Fruit fly (Drosophila melanogaster) whole organism, prepupa: ENCODE results near the gene CG3149.

Source experiments
- Blimp-1 ChIP-seq: fragments of 200-800 bp; sonication (Bioruptor generic); optimal IDR thresholded peaks from 3 replicates; lab custom pipeline; 2017; ENCODE audit warnings: missing biosample characterization, missing genetic modification characterization, mild to moderate bottlenecking, moderate library complexity, missing genetic modification reagents
- CG11762 ChIP-seq: fragments of 200-800 bp; sonication (Bioruptor generic); optimal IDR thresholded peaks from 3 replicates; lab custom pipeline; 2016; ENCODE audit warnings: missing biosample characterization, missing genetic modification characterization; ENCODE audit not compliant: insufficient read depth
- CG11902 ChIP-seq: fragments of 200-800 bp; sonication (Bioruptor generic); optimal IDR thresholded peaks from 3 replicates; lab custom pipeline; 2016; ENCODE audit warnings: missing biosample characterization, missing genetic modification characterization
- CG3032 ChIP-seq: fragments of 200-800 bp; optimal IDR thresholded peaks from 2 replicates; lab custom pipeline; 2019; ENCODE audit warnings: missing biosample characterization, mild to moderate bottlenecking, missing genetic modification characterization, moderate library complexity
- CG31627 ChIP-seq: fragments of 200-800 bp; sonication (Bioruptor generic); optimal IDR thresholded peaks from 3 replicates; lab custom pipeline; 2016; ENCODE audit warnings: missing biosample characterization, missing genetic modification characterization
- CG4318 ChIP-seq: fragments of 200-800 bp; sonication (Bioruptor generic); optimal IDR thresholded peaks from 3 replicates; lab custom pipeline; 2017; ENCODE audit warnings: missing biosample characterization, mild to moderate bottlenecking, missing genetic modification characterization
- CG6163 ChIP-seq: fragments of 200-800 bp; sonication (Bioruptor generic); IDR thresholded peaks from 3 replicates; pipeline ENCODE4 v1.3.6; 2022; ENCODE audit warnings: missing biosample characterization, missing genetic modification characterization
- CG6276 ChIP-seq: fragments of 200-800 bp; sonication (Bioruptor generic); optimal IDR thresholded peaks from 2 replicates; lab custom pipeline; 2017; ENCODE audit warnings: missing biosample characterization, mild to moderate bottlenecking, missing genetic modification characterization
- CG6792 ChIP-seq: fragments of 200-800 bp; sonication (Bioruptor generic); optimal IDR thresholded peaks from 3 replicates; lab custom pipeline; 2016; ENCODE audit warnings: missing biosample characterization, missing genetic modification characterization
- CG6808 ChIP-seq: fragments of 200-800 bp; sonication (Bioruptor generic); optimal IDR thresholded peaks from 3 replicates; lab custom pipeline; 2017; ENCODE audit warnings: missing biosample characterization, missing genetic modification characterization, mild to moderate bottlenecking, moderate library complexity, missing genetic modification reagents
- CG7368 ChIP-seq: fragments of 200-800 bp; sonication (Bioruptor generic); optimal IDR thresholded peaks from 3 replicates; lab custom pipeline; 2016; ENCODE audit warnings: missing biosample characterization, missing genetic modification characterization
- Eip78C ChIP-seq: fragments of 200-800 bp; sonication (Bioruptor generic); peaks from one replicate; lab custom pipeline; 2016; ENCODE audit warnings: missing biosample characterization, missing genetic modification characterization
- Eip93F ChIP-seq: fragments of 200-800 bp; sonication (Bioruptor generic); optimal IDR thresholded peaks from 2 replicates; lab custom pipeline; 2016; ENCODE audit warnings: missing biosample characterization, mild to moderate bottlenecking, missing genetic modification characterization
- Ets21C ChIP-seq: fragments of 200-800 bp; sonication (Bioruptor generic); optimal IDR thresholded peaks from 3 replicates; lab custom pipeline; 2016; ENCODE audit warnings: missing biosample characterization, missing genetic modification characterization
- Ets96B ChIP-seq: fragments of 200-800 bp; optimal IDR thresholded peaks from 2 replicates; lab custom pipeline; 2019; ENCODE audit warnings: missing biosample characterization, mild to moderate bottlenecking, missing genetic modification characterization, moderate library complexity
- Gug ChIP-seq: fragments of 200-800 bp; sonication (Bioruptor generic); IDR thresholded peaks from 2 replicates; pipeline ENCODE4 v1.3.6; 2022; ENCODE audit warnings: missing biosample characterization, missing genetic modification characterization
- Hr38 ChIP-seq: sonication (Bioruptor generic); optimal IDR thresholded peaks from 2 replicates; lab custom pipeline; 2016; ENCODE audit warnings: missing biosample characterization, missing genetic modification characterization
- Hr39 ChIP-seq: fragments of 200-800 bp; sonication (Bioruptor generic); optimal IDR thresholded peaks from 2 replicates; lab custom pipeline; 2016; ENCODE audit warnings: missing biosample characterization, missing genetic modification characterization
- Met ChIP-seq: fragments of 200-800 bp; sonication (Bioruptor generic); optimal IDR thresholded peaks from 3 replicates; lab custom pipeline; 2016; ENCODE audit warnings: missing biosample characterization, missing genetic modification characterization
- OdsH ChIP-seq: fragments of 200-800 bp; sonication (Bioruptor generic); optimal IDR thresholded peaks from 3 replicates; lab custom pipeline; 2016; ENCODE audit warnings: missing biosample characterization, missing genetic modification characterization
- Smox ChIP-seq: fragments of 200-800 bp; sonication (Bioruptor generic); optimal IDR thresholded peaks from 3 replicates; lab custom pipeline; 2016; ENCODE audit warnings: missing biosample characterization, missing genetic modification characterization
- Sox102F ChIP-seq: fragments of 200-800 bp; sonication (Bioruptor generic); optimal IDR thresholded peaks from 2 replicates; lab custom pipeline; 2016; ENCODE audit warnings: missing biosample characterization, mild to moderate bottlenecking, missing genetic modification characterization
- Sox14 ChIP-seq: fragments of 200-800 bp; sonication (Bioruptor generic); optimal IDR thresholded peaks from 3 replicates; lab custom pipeline; 2016; ENCODE audit warnings: missing biosample characterization, missing genetic modification characterization
- achi ChIP-seq: fragments of 200-800 bp; sonication (Bioruptor generic); optimal IDR thresholded peaks from 3 replicates; lab custom pipeline; 2016; ENCODE audit warnings: missing biosample characterization, missing genetic modification characterization
- dac ChIP-seq: fragments of 200-800 bp; sonication (Bioruptor generic); optimal IDR thresholded peaks from 2 replicates; lab custom pipeline; 2017; ENCODE audit warnings: missing biosample characterization, mild to moderate bottlenecking, missing genetic modification characterization
- esn ChIP-seq: fragments of 200-800 bp; sonication (Bioruptor generic); optimal IDR thresholded peaks from 2 replicates; lab custom pipeline; 2016; ENCODE audit warnings: missing biosample characterization, mild to moderate bottlenecking, missing genetic modification characterization, moderate library complexity
- fd59A ChIP-seq: fragments of 200-800 bp; sonication (Bioruptor generic); optimal IDR thresholded peaks from 2 replicates; lab custom pipeline; 2017; ENCODE audit warnings: missing biosample characterization, mild to moderate bottlenecking, missing genetic modification characterization, missing genetic modification reagents
- fd85E ChIP-seq: fragments of 200-800 bp; sonication (Bioruptor generic); optimal IDR thresholded peaks from 3 replicates; lab custom pipeline; 2016; ENCODE audit warnings: missing biosample characterization, missing genetic modification characterization
- fkh ChIP-seq: fragments of 200-800 bp; sonication (Bioruptor generic); optimal IDR thresholded peaks from 3 replicates; lab custom pipeline; 2017; ENCODE audit warnings: missing biosample characterization, mild to moderate bottlenecking, missing genetic modification characterization, moderate library complexity
- net ChIP-seq: fragments of 200-800 bp; sonication (Bioruptor generic); optimal IDR thresholded peaks from 3 replicates; lab custom pipeline; 2016; ENCODE audit warnings: missing biosample characterization, missing genetic modification characterization
- salr ChIP-seq, 2 experiments: fragments of 200-800 bp; sonication (Bioruptor generic); optimal IDR thresholded peaks; 3 replicates each; lab custom pipeline; 2016 to 2018; ENCODE audit warnings: missing biosample characterization in 2 of 2, missing genetic modification characterization in 2 of 2, mild to moderate bottlenecking in 1 of 2
- ss ChIP-seq, 2 experiments: fragments of 200-800 bp; sonication (Bioruptor generic); optimal IDR thresholded peaks; 2 replicates in 1 of 2; 3 replicates in 1 of 2; lab custom pipeline; 2017 to 2018; ENCODE audit warnings: mild to moderate bottlenecking in 2 of 2, missing biosample characterization in 2 of 2, missing genetic modification characterization in 2 of 2, moderate library complexity in 1 of 2
- svp ChIP-seq: fragments of 200-800 bp; sonication (Bioruptor generic); peaks from one replicate; lab custom pipeline; 2016; ENCODE audit warnings: missing biosample characterization, missing genetic modification characterization
- topi ChIP-seq: fragments of 200-800 bp; sonication (Bioruptor generic); optimal IDR thresholded peaks from 3 replicates; lab custom pipeline; 2016; ENCODE audit warnings: missing biosample characterization, missing genetic modification characterization
- vri ChIP-seq: fragments of 200-800 bp; sonication (Bioruptor generic); optimal IDR thresholded peaks from 3 replicates; lab custom pipeline; 2016; ENCODE audit warnings: missing biosample characterization, mild to moderate bottlenecking, missing genetic modification characterization

Gene CG3149

dm6 chrX:5671537-5672029 lies 23.4 kb downstream of the CG3149 start, which contains the start of gene Rab18 (continued):
- TF ChIP-seq CG11902 (GFP tag; lab: Kevin White, UChicago) (no peak), OdsH (GFP tag; lab: Kevin White, UChicago) (no peak), fd59A (GFP tag; lab: Kevin White, UChicago) (no peak), Met (GFP tag; lab: Kevin White, UChicago) (no peak), vri (GFP tag; lab: Kevin White, UChicago) (no peak), Sox14 (GFP tag; lab: Kevin White, UChicago) (peak; percentile 18), Hr39 (GFP tag; lab: Kevin White, UChicago) (peak; percentile 33), topi (GFP tag; lab: Kevin White, UChicago) (peak; percentile 2), Smox (GFP tag; lab: Kevin White, UChicago) (no peak), Eip93F (GFP tag; lab: Kevin White, UChicago) (no peak), CG4318 (no peak), Hr38 (no peak), CG6276 (no peak), achi (no peak), Sox102F (GFP tag; lab: Kevin White, UChicago) (no peak), CG7368 (no peak), CG3032 (tag; lab: Kevin White, UChicago) (peak; percentile 6)

- TF ChIP-seq Smox (GFP tag; lab: Kevin White, UChicago) = no peak
- TF ChIP-seq salr (GFP tag; optimal IDR thresholded peaks at IDR 0.05; lab: Kevin White, UChicago) = no peak
- TF ChIP-seq CG6792 (GFP tag; lab: Kevin White, UChicago) = no peak
- no peak for TF ChIP-seq Ets21C (GFP tag; lab: Kevin White, UChicago)
- peak; percentile 27 for TF ChIP-seq vri (GFP tag; lab: Kevin White, UChicago)
- peak; percentile 4 for TF ChIP-seq CG31627 (GFP tag; lab: Kevin White, UChicago)
- peak; percentile 17 for TF ChIP-seq svp (GFP tag; lab: Kevin White, UChicago)
- TF ChIP-seq ss (GFP tag; optimal IDR thresholded peaks at IDR 0.05; lab: Kevin White, UChicago) = peak in 1 of 2 experiments; percentile 12
- TF ChIP-seq dac (GFP tag; lab: Kevin White, UChicago) = no peak
- peak; percentile 27 for TF ChIP-seq esn
- no peak for TF ChIP-seq fd85E (GFP tag; lab: Kevin White, UChicago)
- TF ChIP-seq Blimp-1 = no peak
- TF ChIP-seq CG6808 (GFP tag; lab: Kevin White, UChicago) = peak; percentile 35
- TF ChIP-seq, all 60 proteins: peak for 6
Observed at dm6 chrX:5665902-5666301, 29.1 kb downstream of the CG3149 start, which contains the start of the genes Sirt4 and CG4119. Gene Sirt4 (minus strand): TSS chrX:5665940. Gene CG4119 (plus strand): TSS chrX:5666052.

dm6 chrX:5664222-5664621 lies 30.8 kb downstream of the CG3149 start:
- peak; percentile 16 for TF ChIP-seq Eip78C (GFP tag; lab: Kevin White, UChicago)
- TF ChIP-seq Gug (GFP tag; lab: Robert Waterston, UW) = no peak
- no peak for TF ChIP-seq vri (GFP tag; lab: Kevin White, UChicago)
- no peak for TF ChIP-seq fkh
- no peak for TF ChIP-seq CG31627 (GFP tag; lab: Kevin White, UChicago)
- no peak for TF ChIP-seq CG3032 (tag; lab: Kevin White, UChicago)
- peak; percentile 29; the same call in 1 of the 3 replicates for TF ChIP-seq CG6163 (GFP tag; lab: Robert Waterston, UW)

dm6 chrX:5662761-5663160 lies 32.2 kb downstream of the CG3149 start, which contains the start of gene OtopLc:
Gene OtopLc (minus strand): TSS chrX:5662861.
- no peak for TF ChIP-seq Ets96B (tag; lab: Kevin White, UChicago)
- TF ChIP-seq net = no peak
- TF ChIP-seq CG11762 = no peak
- TF ChIP-seq, all 60 proteins: peak for 0
